Fruit fly (Drosophila melanogaster) whole organism, embryonic: Measurements from ENCODE around the gene sunn.

Experiments
- CG1647 ChIP-seq: fragments of 200-800 bp; sonication (Bioruptor generic); optimal IDR thresholded peaks from 3 replicates; lab custom pipeline; 2016; ENCODE audit warnings: missing biosample characterization, missing genetic modification characterization
- CG18262 ChIP-seq: fragments of 200-800 bp; optimal IDR thresholded peaks from 3 replicates; lab custom pipeline; 2019; ENCODE audit warnings: missing biosample characterization, mild to moderate bottlenecking, missing genetic modification characterization, moderate library complexity
- CG31365 ChIP-seq: fragments of 200-800 bp; sonication (Bioruptor generic); optimal IDR thresholded peaks from 2 replicates; lab custom pipeline; 2018; ENCODE audit warnings: missing biosample characterization, mild to moderate bottlenecking, missing genetic modification characterization
- Dref ChIP-seq: fragments of 200-800 bp; sonication (Bioruptor generic); IDR thresholded peaks from 2 replicates; pipeline ENCODE4 v1.3.6; 2022; ENCODE audit warnings: missing biosample characterization, missing genetic modification characterization
- MTF-1 ChIP-seq: fragments of 200-800 bp; sonication (Bioruptor generic); optimal IDR thresholded peaks from 2 replicates; lab custom pipeline; 2018; ENCODE audit warnings: missing biosample characterization, mild to moderate bottlenecking, missing genetic modification characterization, borderline replicate concordance
- Xbp1 ChIP-seq: fragments of 200-800 bp; sonication (Bioruptor generic); optimal IDR thresholded peaks from 3 replicates; lab custom pipeline; 2016; ENCODE audit warnings: missing biosample characterization, mild to moderate bottlenecking, missing genetic modification characterization
- chm ChIP-seq: fragments of 200-800 bp; sonication (Bioruptor generic); IDR thresholded peaks from 2 replicates; pipeline ENCODE4 v1.3.6; 2022; ENCODE audit warnings: missing biosample characterization, missing genetic modification characterization
- sima ChIP-seq: fragments of 200-800 bp; sonication (Bioruptor generic); optimal IDR thresholded peaks from 2 replicates; lab custom pipeline; 2016; ENCODE audit warnings: missing biosample characterization, missing genetic modification characterization

DNA sequence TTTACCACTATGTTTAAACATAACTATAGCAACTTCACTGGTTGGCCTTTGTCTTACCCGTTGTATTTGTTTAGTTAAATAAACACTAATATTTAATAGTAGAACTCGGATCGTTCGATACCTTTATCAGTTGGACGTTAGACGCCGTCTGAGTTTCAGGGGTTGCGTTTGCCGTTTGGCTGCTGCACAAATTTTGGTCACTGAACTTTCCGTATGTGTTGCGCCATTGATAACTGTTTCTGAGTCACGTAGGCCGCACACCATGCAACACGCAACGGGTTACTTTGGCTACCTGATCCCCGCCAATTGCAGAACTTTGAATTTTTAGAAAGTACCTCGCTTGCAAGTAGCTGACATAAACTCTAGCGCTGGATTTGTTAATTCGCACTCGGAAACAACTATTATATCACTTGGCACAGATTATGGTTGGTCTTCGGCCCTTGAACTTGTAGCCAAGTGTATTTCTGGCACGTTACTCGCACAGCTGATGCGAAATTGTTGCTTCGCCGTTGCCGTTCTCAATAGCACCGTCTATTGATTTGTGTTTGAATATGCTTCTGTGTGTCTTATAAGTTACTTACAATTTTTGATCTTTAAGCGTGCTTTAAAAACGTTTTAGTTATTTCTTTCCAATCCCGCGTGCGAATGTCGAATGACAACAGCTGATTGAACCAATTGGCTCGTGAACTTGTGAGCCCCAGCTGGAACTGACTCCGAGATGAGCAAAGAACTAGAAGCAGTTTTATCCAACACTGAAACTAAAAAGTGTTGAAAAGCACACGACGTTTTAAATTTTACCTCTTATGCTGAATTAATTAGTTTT is 31.6 kb upstream of the sunn start, which contains the start of gene Dph1:
- TF ChIP-seq MTF-1 (peak; percentile 54), Dref (GFP tag; lab: Robert Waterston, UW) (no peak), chm (peak; percentile 88), CG31365 (tag; lab: Kevin White, UChicago) (peak; percentile 74), CG18262 (tag; lab: Kevin White, UChicago) (peak; percentile 85), CG1647 (GFP tag; lab: Kevin White, UChicago) (peak; percentile 42), Xbp1 (peak; percentile 86), sima (GFP tag; lab: Kevin White, UChicago) (peak; percentile 2)
